Worm (Caenorhabditis elegans): ENCODE results near the gene pnn-1.
A peak's percentile ranks its signal among the peaks of the same experiment; 100 is the strongest.

Gene pnn-1

ce11 chrV:12939434-12939833, 31.5 kb upstream of the pnn-1 start, which contains the start of gene T16G1.5:
TSS of gene T16G1.5 (minus strand) at chrV:12939552.
- TF ChIP-seq ceh-13 (GFP tag; optimal IDR thresholded peaks at IDR 0.05) (no peak), B0310.2 (tag; optimal IDR thresholded peaks at IDR 0.05) (no peak), aly-1 (tag; optimal IDR thresholded peaks at IDR 0.05) (no peak), tbx-37 (GFP tag; conservative IDR thresholded peaks at IDR 0.05) (no peak), ceh-36 (tag; optimal IDR thresholded peaks at IDR 0.05) (no peak), hmbx-1 (tag; optimal IDR thresholded peaks at IDR 0.05) (no peak)

DNA sequence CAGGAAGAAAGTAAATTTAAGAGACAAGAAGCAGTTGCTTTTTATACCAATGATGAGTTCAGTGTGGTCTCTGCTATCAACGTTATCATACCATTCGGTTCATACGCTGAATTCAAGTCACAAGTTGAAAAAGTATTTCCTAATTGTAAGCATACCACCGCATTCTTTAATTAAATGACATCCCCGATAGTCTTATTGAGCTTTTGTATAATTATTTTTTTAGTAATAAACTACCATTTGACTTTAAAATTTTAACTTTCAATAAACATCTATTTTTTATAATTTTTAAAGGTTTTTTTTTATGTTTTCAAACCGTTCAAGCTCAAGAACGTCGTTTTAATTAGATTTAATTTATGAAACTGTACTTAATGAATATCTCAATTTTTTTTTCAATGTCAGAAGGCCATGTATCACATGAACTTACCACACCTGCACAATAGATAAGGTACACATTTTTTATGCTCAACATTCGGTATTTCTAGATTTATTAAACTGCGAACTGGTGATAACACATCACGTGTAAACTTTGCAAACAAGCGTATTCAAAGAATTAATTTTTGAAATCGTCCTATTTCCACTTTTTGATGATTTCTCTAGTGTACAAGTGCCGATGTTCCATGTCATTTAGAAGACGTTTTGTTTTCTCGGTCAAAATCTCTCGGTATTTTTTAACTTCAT, 29.0 kb upstream of the pnn-1 start, which contains the start of gene T16G1.4:
Gene T16G1.4 (minus strand): TSS at position 51 of the 678 bp plus-strand sequence.
- no peak for TF ChIP-seq hmbx-1 (tag; optimal IDR thresholded peaks at IDR 0.05)
- TF ChIP-seq sea-1 (GFP tag; conservative IDR thresholded peaks at IDR 0.05), result no peak
- TF ChIP-seq B0310.2 (tag; optimal IDR thresholded peaks at IDR 0.05), result no peak
- TF ChIP-seq flt-1 (GFP tag; IDR thresholded peaks at IDR 0.05), result no peak
- no peak for TF ChIP-seq tbx-11 (GFP tag; IDR thresholded peaks at IDR 0.05)
- TF ChIP-seq aly-1 (tag; optimal IDR thresholded peaks at IDR 0.05), result no peak
- TF ChIP-seq ceh-13 (GFP tag; optimal IDR thresholded peaks at IDR 0.05), result no peak
- no peak for TF ChIP-seq hmg-4 (GFP tag; optimal IDR thresholded peaks at IDR 0.05)
- TF ChIP-seq tra-4 (tag; optimal IDR thresholded peaks at IDR 0.05), result no peak

- no peak for TF ChIP-seq scrt-1 (GFP tag; IDR thresholded peaks at IDR 0.05)
Observed at ce11 chrV:12943399-12943798, 27.5 kb upstream of the pnn-1 start.

DNA sequence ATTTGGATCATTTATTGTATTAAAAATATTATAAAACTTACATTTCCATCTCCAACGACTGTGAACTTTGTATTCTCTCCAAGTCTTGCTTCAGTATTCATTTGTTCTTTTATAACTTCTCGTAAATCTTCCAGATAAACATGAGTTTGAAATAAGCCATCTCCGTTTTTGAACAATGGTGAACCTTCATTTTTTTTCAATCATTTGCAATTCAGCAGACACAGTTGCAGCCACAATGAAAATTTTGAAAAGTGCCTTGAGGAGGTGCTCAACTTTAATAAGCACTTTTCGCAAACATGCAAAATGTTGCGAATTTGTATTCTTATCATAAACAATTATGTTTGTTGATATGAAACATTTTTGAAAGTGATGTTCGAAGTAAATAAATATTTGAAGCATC, 26.7 kb upstream of the pnn-1 start, which contains the start of gene T16G1.3:
Gene T16G1.3 (minus strand): TSS at position 101 of the 400 bp plus-strand sequence.
- TF ChIP-seq B0310.2 (tag; optimal IDR thresholded peaks at IDR 0.05) (no peak), pes-1 (GFP tag; IDR thresholded peaks at IDR 0.05) (no peak), tbx-37 (GFP tag; conservative IDR thresholded peaks at IDR 0.05) (no peak), scrt-1 (GFP tag; IDR thresholded peaks at IDR 0.05) (no peak), aly-1 (tag; optimal IDR thresholded peaks at IDR 0.05) (no peak), ama-1 (optimal IDR thresholded peaks at IDR 0.05) (no peak), ets-7 (tag; optimal IDR thresholded peaks at IDR 0.05) (no peak), sea-1 (GFP tag; conservative IDR thresholded peaks at IDR 0.05) (no peak), hmg-4 (GFP tag; optimal IDR thresholded peaks at IDR 0.05) (no peak), ceh-36 (tag; optimal IDR thresholded peaks at IDR 0.05) (no peak), tbx-11 (GFP tag; IDR thresholded peaks at IDR 0.05) (no peak), tra-4 (tag; optimal IDR thresholded peaks at IDR 0.05) (no peak), hnd-1 (tag; optimal IDR thresholded peaks at IDR 0.05) (no peak), ceh-13 (GFP tag; optimal IDR thresholded peaks at IDR 0.05) (no peak)

ce11 chrV:12944775-12945174, 26.1 kb upstream of the pnn-1 start, which contains the start of gene grl-2:
TSS of gene grl-2 (plus strand) at chrV:12945075.
- TF ChIP-seq pes-1 (GFP tag; IDR thresholded peaks at IDR 0.05), result no peak
- TF ChIP-seq scrt-1 (GFP tag; IDR thresholded peaks at IDR 0.05), result no peak
- TF ChIP-seq tbx-11 (GFP tag; IDR thresholded peaks at IDR 0.05), result no peak
- no peak for TF ChIP-seq hmbx-1 (tag; optimal IDR thresholded peaks at IDR 0.05)
- TF ChIP-seq ceh-13 (GFP tag; optimal IDR thresholded peaks at IDR 0.05), result no peak
- no peak for TF ChIP-seq tra-4 (tag; optimal IDR thresholded peaks at IDR 0.05)
- no peak for TF ChIP-seq ama-1 (optimal IDR thresholded peaks at IDR 0.05)

DNA sequence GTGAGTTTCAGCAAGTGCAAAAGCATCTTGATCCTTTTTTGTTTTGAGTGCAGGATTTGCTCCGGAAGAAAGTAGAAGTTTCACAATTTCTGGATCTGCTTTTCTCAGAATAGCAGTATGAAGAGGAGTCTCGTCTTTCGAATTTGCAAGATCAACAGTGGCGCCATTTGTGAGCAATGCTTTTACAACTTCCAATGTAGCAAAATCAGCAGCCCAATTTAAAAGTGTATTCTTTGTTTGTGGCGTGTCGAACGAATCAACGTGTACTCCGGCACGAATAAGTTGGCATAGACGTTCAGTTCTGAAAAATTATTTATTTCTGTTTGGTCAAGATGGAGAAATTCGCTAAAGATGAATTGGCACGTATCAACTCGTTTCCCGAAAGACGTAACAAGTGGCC, 21.3 kb upstream of the pnn-1 start, which contains the start of gene T16G1.13:
Gene T16G1.13 (plus strand): TSS at position 301 of the 400 bp plus-strand sequence.
- TF ChIP-seq tra-4 (tag; optimal IDR thresholded peaks at IDR 0.05) (no peak), ets-7 (tag; optimal IDR thresholded peaks at IDR 0.05) (no peak), B0310.2 (tag; optimal IDR thresholded peaks at IDR 0.05) (no peak), aly-1 (tag; optimal IDR thresholded peaks at IDR 0.05) (no peak), flt-1 (GFP tag; IDR thresholded peaks at IDR 0.05) (no peak), tbx-37 (GFP tag; conservative IDR thresholded peaks at IDR 0.05) (no peak), ceh-13 (GFP tag; optimal IDR thresholded peaks at IDR 0.05) (no peak), hnd-1 (tag; optimal IDR thresholded peaks at IDR 0.05) (no peak), tbx-11 (GFP tag; IDR thresholded peaks at IDR 0.05) (no peak), ama-1 (optimal IDR thresholded peaks at IDR 0.05) (no peak), ceh-36 (tag; optimal IDR thresholded peaks at IDR 0.05) (no peak), hmg-4 (GFP tag; optimal IDR thresholded peaks at IDR 0.05) (no peak), hmbx-1 (tag; optimal IDR thresholded peaks at IDR 0.05) (no peak), pes-1 (GFP tag; IDR thresholded peaks at IDR 0.05) (no peak), sea-1 (GFP tag; conservative IDR thresholded peaks at IDR 0.05) (no peak)

DNA sequence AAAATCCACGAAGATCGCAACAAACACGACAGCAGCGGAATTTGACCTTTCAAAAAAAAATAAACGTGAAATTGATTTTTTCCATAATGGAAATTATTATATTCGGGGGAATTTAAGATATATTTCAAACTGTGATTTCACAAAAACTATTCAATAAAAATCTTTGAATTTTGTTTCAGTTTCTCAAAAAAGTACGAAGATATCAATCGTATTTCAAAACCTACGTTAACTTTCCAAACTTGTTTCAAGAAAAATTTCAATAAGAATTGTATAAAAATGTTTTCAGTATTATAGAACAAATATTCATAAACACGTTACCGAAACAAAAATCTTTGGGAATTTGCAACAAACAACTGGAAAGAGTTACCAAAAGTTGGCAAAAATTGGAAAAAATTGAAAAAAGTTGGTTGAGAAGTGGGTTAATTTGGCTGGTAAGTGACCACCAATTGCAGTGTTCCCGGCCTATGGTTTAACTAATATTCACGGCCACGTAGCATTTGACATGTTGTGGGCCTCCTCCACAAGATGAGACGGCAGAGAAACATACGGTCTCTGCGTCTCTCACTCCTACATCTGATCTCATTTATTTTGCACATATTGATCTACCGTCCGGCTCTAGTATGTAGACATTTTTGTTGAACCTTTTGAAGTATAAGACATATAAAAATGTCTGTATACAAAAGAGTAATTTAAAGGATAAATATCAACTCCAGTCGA, 19.9 kb upstream of the pnn-1 start, which contains the start of the genes T16G1.9 and T16G1.18:
Gene T16G1.9 (minus strand): TSS at position 51 of the 717 bp plus-strand sequence.
Gene T16G1.18 (plus strand): TSS at position 493 of the 717 bp plus-strand sequence.
- TF ChIP-seq F13C5.2 (tag; optimal IDR thresholded peaks at IDR 0.05), result peak; percentile 56
- TF ChIP-seq flt-1 (GFP tag; IDR thresholded peaks at IDR 0.05), result no peak

DNA sequence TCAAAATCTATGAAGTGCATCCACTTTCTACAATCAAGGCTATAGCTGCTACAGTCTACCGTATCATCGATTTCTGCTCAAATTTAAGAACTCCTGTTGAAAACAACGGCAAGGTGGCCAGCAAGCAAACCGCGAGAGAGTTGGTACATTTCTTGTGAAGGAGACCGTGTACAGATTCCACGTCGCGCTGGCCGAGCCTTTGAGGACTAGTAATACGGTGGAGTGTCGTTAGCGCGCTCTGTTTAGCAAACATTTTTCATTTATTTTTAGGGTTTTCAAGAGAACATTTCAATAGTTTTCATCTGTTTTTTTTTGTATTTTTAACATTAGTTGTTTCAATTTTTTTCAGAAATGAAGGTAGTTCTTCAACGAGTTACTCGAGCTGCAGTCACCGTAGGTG, 18.6 kb upstream of the pnn-1 start, which contains the start of gene pqn-68:
Gene pqn-68 (plus strand): TSS at position 350 of the 400 bp plus-strand sequence.
- TF ChIP-seq flt-1 (GFP tag; IDR thresholded peaks at IDR 0.05) (no peak), aly-1 (tag; optimal IDR thresholded peaks at IDR 0.05) (no peak), hmbx-1 (tag; optimal IDR thresholded peaks at IDR 0.05) (no peak)

All from whole organism, early embryonic.